Worm (Caenorhabditis elegans) whole organism, dauer: ENCODE results near the gene T28D6.5.

ENCODE experiments used
- unc-62 ChIP-seq: sonication (generic microtip); optimal IDR thresholded peaks from 2 replicates; lab custom pipeline; 2017; ENCODE audit warnings: missing biosample characterization, missing genetic modification reagents, missing genetic modification characterization

Gene T28D6.5

DNA sequence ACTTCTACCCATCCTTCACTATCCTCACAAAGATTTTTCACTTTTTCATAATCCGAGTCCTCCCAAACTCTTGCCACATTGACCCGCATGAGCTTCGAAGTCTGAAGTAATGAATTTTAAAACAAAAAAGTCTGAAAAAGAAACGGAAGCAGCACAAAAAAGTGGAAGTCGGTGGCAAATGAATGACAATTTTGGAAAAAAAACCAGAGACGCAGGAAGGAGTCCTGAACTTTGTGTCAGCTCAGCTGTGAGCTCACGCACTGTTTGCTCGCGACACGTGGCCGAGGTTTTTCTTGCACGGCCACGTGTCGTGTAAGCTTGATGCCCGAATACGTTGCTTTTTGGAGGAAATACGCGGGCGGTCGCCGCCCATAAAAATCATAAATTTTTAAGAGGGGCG, 12.9 kb downstream of the T28D6.5 start, which contains the start of gene T28D6.7:
TSS of gene T28D6.7 (minus strand) at position 101 of the 400 bp plus-strand sequence.
- no peak for TF ChIP-seq unc-62 (GFP tag; lab: Kevin White, UChicago)

- no peak for TF ChIP-seq unc-62 (GFP tag; lab: Kevin White, UChicago)
Measured at ce11 chrIII:11350107-11350826, 16.8 kb downstream of the T28D6.5 start.

ce11 chrIII:11352840-11353239, 19.4 kb downstream of the T28D6.5 start:
- no peak for TF ChIP-seq unc-62 (GFP tag; lab: Kevin White, UChicago)

ce11 chrIII:11353499-11353898, 20.0 kb downstream of the T28D6.5 start:
- no peak for TF ChIP-seq unc-62 (GFP tag; lab: Kevin White, UChicago)

DNA sequence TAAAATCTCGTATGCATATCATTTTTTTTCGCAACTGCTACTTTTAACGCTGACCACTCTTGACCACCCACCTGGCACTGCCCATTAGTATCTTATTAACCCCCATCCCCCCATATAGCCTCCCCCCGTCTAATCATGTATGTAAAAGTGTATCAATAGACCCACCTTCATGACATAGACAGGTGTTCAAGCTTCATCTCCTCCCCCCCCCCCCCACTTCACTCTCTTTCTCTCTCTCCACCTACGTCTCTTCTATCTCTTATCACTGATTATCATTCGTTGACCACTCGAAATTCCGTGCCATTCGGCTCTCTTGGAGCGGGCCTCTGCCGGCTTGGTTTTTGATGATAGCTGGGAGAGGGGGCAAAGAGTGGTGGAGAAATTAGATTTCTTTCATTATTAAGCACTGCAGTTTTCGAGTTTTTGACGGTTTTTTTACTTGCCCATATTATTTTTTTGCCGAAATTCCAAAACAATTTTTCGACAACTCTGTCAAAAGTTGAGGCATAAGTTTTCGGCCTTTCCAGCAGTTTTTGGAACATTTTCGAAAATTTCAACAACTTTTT, 22.4 kb downstream of the T28D6.5 start:
- no peak for TF ChIP-seq unc-62 (GFP tag; lab: Kevin White, UChicago)

DNA sequence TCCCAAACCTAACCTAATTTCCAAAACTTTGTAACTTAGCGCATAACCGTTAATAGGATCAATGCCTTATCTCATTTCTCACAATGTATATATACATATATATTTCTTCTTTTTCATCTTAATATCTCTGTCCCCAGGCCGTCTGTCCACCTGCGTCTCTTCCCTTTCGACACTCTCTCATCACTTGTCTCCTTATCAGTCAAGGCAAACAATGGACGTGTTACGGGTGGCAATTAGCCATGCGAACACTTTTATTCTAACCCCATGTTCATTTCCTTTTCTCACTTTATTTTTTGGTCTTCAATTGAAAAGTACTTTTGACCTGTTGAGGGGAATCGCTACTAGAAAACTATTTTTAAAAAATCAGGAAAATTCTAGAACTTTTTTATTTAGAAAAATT, 23.9 kb downstream of the T28D6.5 start:
- TF ChIP-seq unc-62 (GFP tag; lab: Kevin White, UChicago): no peak

ce11 chrIII:11358273-11358672, 24.8 kb downstream of the T28D6.5 start:
- TF ChIP-seq unc-62 (GFP tag; lab: Kevin White, UChicago): no peak

ce11 chrIII:11359422-11359821, 25.9 kb downstream of the T28D6.5 start:
- TF ChIP-seq unc-62 (GFP tag; lab: Kevin White, UChicago): no peak

DNA sequence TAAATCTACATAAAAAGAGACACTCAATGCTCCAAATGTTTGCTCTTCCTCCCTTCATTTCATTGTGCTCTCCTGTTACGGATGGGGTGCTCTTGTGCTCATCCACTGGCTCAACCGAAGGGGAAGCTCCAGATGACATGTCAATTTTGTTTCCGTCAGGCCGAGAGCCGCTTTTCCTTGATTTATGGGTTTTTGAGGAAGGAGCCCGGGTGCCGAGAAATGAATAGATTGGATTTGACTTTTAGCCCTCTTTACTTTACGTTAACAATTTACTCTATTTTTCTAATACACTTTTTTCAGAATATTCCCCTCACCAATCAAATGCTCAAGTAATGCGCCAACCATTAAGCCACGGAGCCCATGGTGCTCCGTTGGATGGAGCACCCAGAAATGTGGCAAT, 26.7 kb downstream of the T28D6.5 start, which contains the start of gene T28D6.4:
TSS of gene T28D6.4 (plus strand) at position 301 of the 400 bp plus-strand sequence.
- no peak for TF ChIP-seq unc-62 (GFP tag; lab: Kevin White, UChicago)

DNA sequence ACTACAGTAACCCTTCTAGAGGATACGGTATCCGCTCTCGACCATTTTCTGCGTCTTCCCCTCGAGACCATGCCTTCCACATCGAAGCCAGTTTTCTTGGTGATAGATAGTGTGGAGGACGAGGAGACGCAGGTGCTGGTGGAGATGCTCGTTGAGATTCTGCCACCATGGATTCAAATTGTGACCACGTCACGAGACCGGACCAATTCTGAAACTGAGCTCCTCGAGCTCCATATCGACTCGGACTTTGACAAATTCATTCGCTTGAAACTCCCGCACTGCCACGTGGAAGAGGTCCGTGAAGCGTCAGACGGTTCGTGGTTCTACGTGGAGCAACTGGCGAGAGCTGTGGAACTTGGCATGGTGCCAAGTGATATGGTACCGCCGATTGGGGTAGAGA, 27.9 kb downstream of the T28D6.5 start:
- TF ChIP-seq unc-62 (GFP tag; lab: Kevin White, UChicago): no peak

DNA sequence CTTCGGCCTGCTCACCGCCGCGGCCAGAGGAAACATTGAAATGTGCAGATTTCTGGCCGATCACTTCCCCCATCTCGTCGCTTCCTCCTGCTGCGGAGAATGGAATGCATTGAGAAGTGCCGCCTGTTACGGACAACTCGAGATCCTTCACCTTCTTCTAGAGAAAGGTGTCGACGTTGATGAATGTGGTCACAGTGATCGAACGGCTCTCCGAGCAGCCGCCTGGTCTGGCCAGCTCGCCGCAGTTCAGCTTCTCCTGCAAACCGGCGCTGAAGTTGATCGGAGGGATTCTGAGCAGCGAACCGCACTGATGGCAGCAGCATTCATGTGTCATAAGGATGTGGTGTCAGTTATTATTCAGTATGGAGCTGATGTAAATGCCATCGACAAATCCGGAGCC, 29.4 kb downstream of the T28D6.5 start:
- TF ChIP-seq unc-62 (GFP tag; lab: Kevin White, UChicago): no peak

DNA sequence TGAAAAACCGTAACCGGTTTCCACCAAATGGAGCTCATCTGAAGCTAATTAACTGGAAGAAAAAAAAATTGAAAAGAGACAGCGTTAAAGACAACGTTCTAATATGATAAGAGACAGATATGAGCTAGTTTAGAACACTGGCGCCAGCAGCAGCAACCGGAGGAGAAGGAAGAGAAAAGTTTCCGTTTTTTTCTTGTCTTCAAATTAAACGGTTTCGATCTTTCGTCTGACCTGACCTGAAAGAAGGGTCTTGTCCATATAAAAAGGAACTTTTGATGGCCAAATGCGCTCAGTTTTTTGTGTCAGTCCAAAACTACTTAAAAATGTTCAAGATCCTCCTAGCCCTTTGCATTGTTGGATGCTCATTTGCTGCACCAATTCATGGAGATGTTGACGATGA, 33.0 kb downstream of the T28D6.5 start, which contains the start of gene T28D6.3:
TSS of gene T28D6.3 (plus strand) at position 301 of the 400 bp plus-strand sequence.
- no peak for TF ChIP-seq unc-62 (GFP tag; lab: Kevin White, UChicago)

DNA sequence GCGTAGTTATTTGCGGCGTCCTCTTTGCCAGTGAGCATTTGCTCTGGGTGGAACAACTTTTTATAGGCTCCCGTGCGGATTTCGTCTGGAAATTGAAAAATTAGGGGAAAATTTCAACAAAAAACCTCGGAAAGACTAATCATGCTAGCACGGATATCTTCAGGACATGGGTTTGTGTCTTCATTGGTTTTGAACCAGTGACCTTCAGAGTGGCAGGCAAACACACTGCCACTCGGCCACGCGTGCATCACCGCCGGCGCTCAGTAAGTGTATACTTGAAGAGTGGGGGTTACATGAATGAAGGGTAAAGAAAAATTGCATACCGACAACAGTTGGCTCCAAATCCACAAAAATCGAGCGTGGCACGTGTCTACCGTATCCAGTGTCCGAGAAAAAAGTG, 37.8 kb downstream of the T28D6.5 start:
- no peak for TF ChIP-seq unc-62 (GFP tag; lab: Kevin White, UChicago)

DNA sequence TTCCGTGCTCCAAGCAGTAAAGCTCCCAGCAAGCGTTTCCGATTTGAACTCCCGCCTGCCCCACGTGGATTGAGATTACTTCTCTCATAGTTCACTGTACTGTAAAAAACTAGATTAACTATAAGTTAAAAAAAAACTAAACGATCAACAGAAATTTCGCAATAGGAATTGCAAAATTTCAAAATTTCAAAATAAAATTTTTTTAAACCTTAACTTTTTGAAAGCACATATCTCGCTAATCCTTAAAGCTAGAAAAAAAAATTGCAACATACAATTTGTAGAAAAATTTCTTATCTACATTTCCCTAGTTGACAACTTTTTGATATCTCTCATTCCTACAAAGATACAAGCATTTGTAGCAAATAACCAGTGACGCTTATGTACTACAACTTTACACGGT, 38.2 kb downstream of the T28D6.5 start, which contains the start of gene tba-7:
TSS of gene tba-7 (minus strand) at position 101 of the 400 bp plus-strand sequence.
- TF ChIP-seq unc-62 (GFP tag; lab: Kevin White, UChicago): no peak

ce11 chrIII:11372199-11372938, 38.9 kb downstream of the T28D6.5 start:
- TF ChIP-seq unc-62 (GFP tag; lab: Kevin White, UChicago): no peak

DNA sequence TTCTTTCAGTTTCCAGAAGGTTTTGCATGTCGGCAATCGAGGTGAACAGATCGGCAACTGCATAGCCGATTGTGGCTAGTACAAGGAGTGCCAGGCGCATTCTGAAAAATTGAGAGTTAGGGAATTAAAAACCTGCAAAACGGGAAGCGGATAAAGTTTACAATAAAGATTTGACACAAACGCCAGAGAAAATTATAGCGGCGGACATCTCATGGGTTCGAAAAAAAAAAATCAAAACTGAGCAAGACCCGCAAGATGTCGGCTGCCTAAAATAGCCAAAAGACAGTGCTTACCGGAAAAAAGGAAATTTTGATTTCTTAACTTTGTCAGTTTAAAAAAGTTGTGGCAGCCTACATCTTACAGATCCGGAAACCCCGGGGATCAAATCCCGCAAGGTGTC, 44.4 kb downstream of the T28D6.5 start, which contains the start of gene dpy-18:
TSS of gene dpy-18 (minus strand) at position 101 of the 400 bp plus-strand sequence.
- TF ChIP-seq unc-62 (GFP tag; lab: Kevin White, UChicago): no peak
